Worm (Caenorhabditis elegans) whole organism, young adult: ENCODE results near the gene Y119D3B.14.

ENCODE experiments used
- B0261.1 ChIP-seq: sonication (generic microtip); optimal IDR thresholded peaks from 2 replicates; lab custom pipeline; 2016; ENCODE audit warnings: mild to moderate bottlenecking, missing genetic modification characterization, moderate library complexity, missing compliant biosample characterization
- F55B11.4 ChIP-seq: sonication (generic microtip); optimal IDR thresholded peaks from 2 replicates; lab custom pipeline; 2016; ENCODE audit warnings: missing compliant biosample characterization, missing genetic modification characterization, borderline replicate concordance; ENCODE audit not compliant: insufficient read depth
- ceh-58 ChIP-seq: fragments of 200-800 bp; sonication (Bioruptor generic); IDR thresholded peaks from 2 replicates; pipeline ENCODE4 v1.3.6; 2022; ENCODE audit warnings: missing genetic modification characterization, missing compliant biosample characterization
- pha-4 ChIP-seq: fragments of 150-350 bp; sonication (generic microtip); optimal IDR thresholded peaks from 2 replicates; lab custom pipeline; 2014; ENCODE audit warnings: missing biosample characterization, missing genetic modification reagents, missing genetic modification characterization
- repo-1 ChIP-seq: sonication (generic microtip); optimal IDR thresholded peaks from 2 replicates; lab custom pipeline; 2017; ENCODE audit warnings: mild to moderate bottlenecking, missing genetic modification characterization, missing compliant biosample characterization
- snpc-1.1 ChIP-seq: sonication (generic microtip); optimal IDR thresholded peaks from 2 replicates; lab custom pipeline; 2017; ENCODE audit warnings: missing genetic modification characterization, mild to moderate bottlenecking, missing compliant biosample characterization, antibody characterized with exemption, moderate library complexity, missing genotype, missing genetic modification reagents; ENCODE audit not compliant: insufficient read depth
- unc-130 ChIP-seq: sonication (generic microtip); optimal IDR thresholded peaks from 2 replicates; lab custom pipeline; 2016; ENCODE audit warnings: missing genetic modification reagents, missing genetic modification characterization, missing compliant biosample characterization
- ztf-3 ChIP-seq: fragments of 200-800 bp; sonication (Bioruptor generic); optimal IDR thresholded peaks from 2 replicates; lab custom pipeline; 2018; ENCODE audit warnings: mild to moderate bottlenecking, missing genetic modification characterization, missing compliant biosample characterization

- no peak for TF ChIP-seq repo-1 (tag; lab: Kevin White, UChicago)
- no peak for TF ChIP-seq ceh-58 (GFP tag; lab: Robert Waterston, UW)
- TF ChIP-seq pha-4 (tag; lab: Kevin White, UChicago) = no peak
- TF ChIP-seq F55B11.4 = no peak
- TF ChIP-seq ztf-3 (GFP tag; lab: Kevin White, UChicago) = no peak
- TF ChIP-seq snpc-1.1 (tag; lab: Kevin White, UChicago) = no peak
- no peak for TF ChIP-seq unc-130
- TF ChIP-seq B0261.1 = no peak
Observed at ce11 chrIII:1220012-1220411, 26.4 kb upstream of the Y119D3B.14 start.
